Fruit fly (Drosophila melanogaster) S2 (cell line): ENCODE data around the gene CG15543.

Experiments
- CG8478 ChIP-seq: fragments of >200 bp; optimal IDR thresholded peaks from 2 replicates; lab custom pipeline; 2018
- CTCF ChIP-seq, 2 experiments: fragments of >200 bp; optimal IDR thresholded peaks; 2 replicates each; lab custom pipeline; 2018

DNA sequence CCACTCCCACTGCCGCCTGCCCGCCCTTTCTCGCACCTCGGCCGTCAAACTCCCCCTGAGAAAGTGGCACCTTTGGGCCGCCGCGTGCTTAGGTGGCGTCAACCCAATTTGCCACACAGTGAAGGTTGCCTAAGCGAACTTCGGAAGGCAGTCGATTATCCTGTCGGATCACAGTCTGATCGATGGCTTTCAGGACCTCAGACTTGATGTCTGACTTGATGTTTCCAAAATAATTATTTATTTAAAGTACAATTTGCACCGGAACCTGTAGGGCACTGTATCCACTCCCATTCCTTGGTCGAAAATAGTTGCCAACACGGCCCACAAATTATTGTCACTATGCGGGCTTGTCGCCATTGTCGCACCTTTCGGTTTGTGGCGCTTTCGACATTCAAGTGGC, 28.3 kb upstream of the CG15543 start:
- TF ChIP-seq CG8478 (no peak), CTCF (optimal IDR thresholded peaks at IDR 0.05; lab: Kevin White, UChicago) (no peak)
